Fruit fly (Drosophila melanogaster) Kc167 (cell line): ENCODE results near the gene CG42809.

Source experiments
- Myc ChIP-seq: fragments of >200 bp; optimal IDR thresholded peaks from 2 replicates; lab custom pipeline; 2017; ENCODE audit warnings: missing external identifiers
- Sin3A ChIP-seq: fragments of >200 bp; optimal IDR thresholded peaks from 2 replicates; lab custom pipeline; 2018; ENCODE audit warnings: missing external identifiers
- insv ChIP-seq: fragments of >200 bp; optimal IDR thresholded peaks from 3 replicates; lab custom pipeline; 2018; ENCODE audit warnings: missing external identifiers
- psq ChIP-seq: fragments of >200 bp; optimal IDR thresholded peaks from 2 replicates; lab custom pipeline; 2017; ENCODE audit warnings: missing external identifiers
- ttk ChIP-seq: sonication (Bioruptor generic); optimal IDR thresholded peaks from 2 replicates; lab custom pipeline; 2017; ENCODE audit warnings: missing external identifiers

DNA sequence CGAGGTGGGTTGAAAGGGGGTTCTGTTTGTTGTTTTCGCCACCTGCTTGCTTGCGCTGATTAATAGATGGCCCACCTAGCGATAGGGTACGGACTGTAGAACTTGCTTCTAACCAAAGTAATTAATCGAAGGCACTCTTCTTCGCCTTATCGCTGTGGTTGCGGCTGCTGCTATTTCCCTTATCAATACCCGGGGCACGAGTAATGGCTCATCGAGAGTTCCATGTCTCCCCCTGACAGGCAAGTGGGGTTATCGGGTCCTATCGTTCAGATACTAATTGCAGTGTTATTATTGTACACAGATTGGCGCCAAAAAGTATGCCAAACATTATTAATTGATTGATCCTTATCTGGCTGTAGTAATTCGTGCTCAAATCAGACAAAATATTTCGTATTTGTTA lies 20.5 kb upstream of the CG42809 start:
- TF ChIP-seq insv (lab: Kevin White, UChicago) = no peak
- TF ChIP-seq ttk = no peak
- no peak for TF ChIP-seq Myc (lab: Kevin White, UChicago)
- no peak for TF ChIP-seq Sin3A (lab: Kevin White, UChicago)
- no peak for TF ChIP-seq psq (lab: Kevin White, UChicago)
